Fruit fly (Drosophila melanogaster) whole organism, embryonic: ENCODE results near the gene CG31431.

Experiments
- Atf-2 ChIP-seq: fragments of 200-800 bp; sonication (Bioruptor generic); optimal IDR thresholded peaks from 2 replicates; lab custom pipeline; 2016; ENCODE audit warnings: missing biosample characterization, missing genetic modification characterization
- CG10959 ChIP-seq: fragments of 200-800 bp; sonication (Bioruptor generic); IDR thresholded peaks from 2 replicates; pipeline ENCODE4 v1.3.6; 2022; ENCODE audit warnings: missing biosample characterization, missing genetic modification characterization
- CG11093 ChIP-seq: fragments of 200-800 bp; sonication (Bioruptor generic); IDR thresholded peaks from 3 replicates; pipeline ENCODE4 v1.3.6; 2022; ENCODE audit warnings: missing biosample characterization, missing genetic modification characterization
- CG12236 ChIP-seq: fragments of 200-800 bp; sonication (Bioruptor generic); optimal IDR thresholded peaks from 2 replicates; lab custom pipeline; 2016; ENCODE audit warnings: missing biosample characterization, missing genetic modification characterization
- CG15514 ChIP-seq: fragments of 200-800 bp; sonication (Bioruptor generic); optimal IDR thresholded peaks from 3 replicates; lab custom pipeline; 2017; ENCODE audit warnings: missing biosample characterization, missing genetic modification characterization, mild to moderate bottlenecking, moderate library complexity, missing genetic modification reagents
- CG1603 ChIP-seq: fragments of 200-800 bp; sonication (Bioruptor generic); optimal IDR thresholded peaks from 2 replicates; lab custom pipeline; 2019; ENCODE audit warnings: missing biosample characterization, mild to moderate bottlenecking, missing genetic modification characterization, moderate library complexity
- CG16779 ChIP-seq: fragments of 200-800 bp; sonication (Bioruptor generic); IDR thresholded peaks from 2 replicates; pipeline ENCODE4 v1.3.6; 2022; ENCODE audit warnings: missing biosample characterization, missing genetic modification characterization
- CG16813 ChIP-seq: fragments of 200-800 bp; sonication (Bioruptor generic); IDR thresholded peaks from 3 replicates; pipeline ENCODE4 v1.3.6; 2022; ENCODE audit warnings: missing biosample characterization, missing genetic modification characterization; ENCODE audit not compliant: partially characterized antibody
- CG18764 ChIP-seq: fragments of 200-800 bp; sonication (Bioruptor generic); optimal IDR thresholded peaks from 3 replicates; lab custom pipeline; 2016; ENCODE audit warnings: missing biosample characterization, missing genetic modification characterization
- CG2120 ChIP-seq: fragments of 200-800 bp; sonication (Bioruptor generic); optimal IDR thresholded peaks from 3 replicates; lab custom pipeline; 2016; ENCODE audit warnings: missing biosample characterization, missing genetic modification characterization
- CG2129 ChIP-seq: fragments of 200-800 bp; sonication (Bioruptor generic); IDR thresholded peaks from 2 replicates; pipeline ENCODE4 v1.3.6; 2022; ENCODE audit warnings: missing biosample characterization, missing genetic modification characterization; ENCODE audit not compliant: partially characterized antibody
- CG2712 ChIP-seq: fragments of 200-800 bp; optimal IDR thresholded peaks from 3 replicates; lab custom pipeline; 2019; ENCODE audit warnings: missing biosample characterization, mild to moderate bottlenecking, missing genetic modification characterization, moderate library complexity
- CG34224 ChIP-seq: fragments of 200-800 bp; sonication (Bioruptor generic); IDR thresholded peaks from 3 replicates; pipeline ENCODE4 v1.3.6; 2022; ENCODE audit warnings: missing biosample characterization, missing genetic modification characterization; ENCODE audit not compliant: partially characterized antibody
- CG4282 ChIP-seq: fragments of 200-800 bp; sonication (Bioruptor generic); optimal IDR thresholded peaks from 2 replicates; lab custom pipeline; 2016; ENCODE audit warnings: missing biosample characterization, missing genetic modification characterization
- CG4404 ChIP-seq: fragments of 200-800 bp; sonication (Bioruptor generic); IDR thresholded peaks from 2 replicates; pipeline ENCODE4 v1.3.6; 2022; ENCODE audit warnings: missing biosample characterization, missing genetic modification characterization
- CG5180 ChIP-seq: fragments of 200-800 bp; sonication (Bioruptor generic); optimal IDR thresholded peaks from 3 replicates; lab custom pipeline; 2017; ENCODE audit warnings: missing biosample characterization, missing genetic modification characterization, mild to moderate bottlenecking, moderate library complexity, missing genetic modification reagents
- CG6272 ChIP-seq: fragments of 200-800 bp; sonication (Bioruptor generic); IDR thresholded peaks from 2 replicates; pipeline ENCODE4 v1.3.6; 2022; ENCODE audit warnings: missing biosample characterization, missing genetic modification characterization
- CG7963 ChIP-seq: fragments of 200-800 bp; sonication (Bioruptor generic); IDR thresholded peaks from 3 replicates; pipeline ENCODE4 v1.3.6; 2022; ENCODE audit warnings: missing biosample characterization, missing genetic modification characterization; ENCODE audit not compliant: partially characterized antibody
- Chrac-16 ChIP-seq: fragments of 200-800 bp; sonication (Bioruptor generic); optimal IDR thresholded peaks from 3 replicates; lab custom pipeline; 2016; ENCODE audit warnings: missing biosample characterization, missing genetic modification characterization
- Dek ChIP-seq: fragments of 200-800 bp; sonication (Bioruptor generic); optimal IDR thresholded peaks from 3 replicates; lab custom pipeline; 2019; ENCODE audit warnings: missing biosample characterization, mild to moderate bottlenecking, missing genetic modification characterization, moderate library complexity
- Gsc ChIP-seq: fragments of 200-800 bp; sonication (Bioruptor generic); IDR thresholded peaks from 2 replicates; pipeline ENCODE4 v1.3.6; 2022; ENCODE audit warnings: missing biosample characterization, missing genetic modification characterization
- H15 ChIP-seq: fragments of 200-800 bp; sonication (Bioruptor generic); IDR thresholded peaks from 3 replicates; pipeline ENCODE4 v1.3.6; 2022; ENCODE audit warnings: missing biosample characterization, missing genetic modification characterization
- HLHmδ ChIP-seq: fragments of 200-800 bp; sonication (Bioruptor generic); optimal IDR thresholded peaks from 2 replicates; lab custom pipeline; 2018; ENCODE audit warnings: missing biosample characterization, mild to moderate bottlenecking, missing genetic modification characterization, moderate library complexity
- Kr ChIP-seq: fragments of 200-800 bp; sonication (Bioruptor generic); optimal IDR thresholded peaks from 2 replicates; lab custom pipeline; 2017; ENCODE audit warnings: missing biosample characterization, mild to moderate bottlenecking, missing genetic modification characterization
- Lhr ChIP-seq: fragments of 200-800 bp; sonication (Bioruptor generic); optimal IDR thresholded peaks from 3 replicates; lab custom pipeline; 2017; ENCODE audit warnings: mild to moderate bottlenecking, missing biosample characterization, missing genetic modification reagents, missing genetic modification characterization
- Max ChIP-seq: fragments of 200-800 bp; sonication (Bioruptor generic); optimal IDR thresholded peaks from 2 replicates; lab custom pipeline; 2016; ENCODE audit warnings: missing biosample characterization, mild to moderate bottlenecking, missing genetic modification characterization
- NC2α ChIP-seq: fragments of 200-800 bp; sonication (Bioruptor generic); optimal IDR thresholded peaks from 2 replicates; lab custom pipeline; 2016; ENCODE audit warnings: missing biosample characterization, missing genetic modification characterization
- Ravus ChIP-seq: fragments of 200-800 bp; sonication (Bioruptor generic); IDR thresholded peaks from 2 replicates; pipeline ENCODE4 v1.3.6; 2022; ENCODE audit warnings: missing biosample characterization, missing genetic modification characterization
- Rfx ChIP-seq: fragments of 200-800 bp; sonication (Bioruptor generic); IDR thresholded peaks from 2 replicates; pipeline ENCODE4 v1.3.6; 2022; ENCODE audit warnings: missing biosample characterization, missing genetic modification characterization
- Trl ChIP-seq, 3 experiments: fragments of >200 bp in 2 of 3; fragments of 200-800 bp in 1 of 3; sonication (Bioruptor generic) in 1 of 3; optimal IDR thresholded peaks; 2 replicates in 1 of 3; 3 replicates in 2 of 3; lab custom pipeline; 2016 to 2017; ENCODE audit warnings: missing biosample characterization in 1 of 3, missing genetic modification characterization in 1 of 3
- bbx ChIP-seq: fragments of 200-800 bp; sonication (Bioruptor generic); IDR thresholded peaks from 2 replicates; pipeline ENCODE4 v1.3.6; 2022; ENCODE audit warnings: missing biosample characterization, missing genetic modification characterization; ENCODE audit not compliant: partially characterized antibody
- cato ChIP-seq: fragments of 200-800 bp; sonication (Bioruptor generic); optimal IDR thresholded peaks from 2 replicates; lab custom pipeline; 2016; ENCODE audit warnings: missing biosample characterization, missing genetic modification characterization, borderline replicate concordance
- caup ChIP-seq: fragments of 200-800 bp; sonication (Bioruptor generic); optimal IDR thresholded peaks from 3 replicates; lab custom pipeline; 2017; ENCODE audit warnings: missing biosample characterization, mild to moderate bottlenecking, missing genetic modification characterization, moderate library complexity; ENCODE audit not compliant: severe bottlenecking
- dmrt11E ChIP-seq: fragments of 200-800 bp; sonication (Bioruptor generic); optimal IDR thresholded peaks from 3 replicates; lab custom pipeline; 2018; ENCODE audit warnings: missing biosample characterization, mild to moderate bottlenecking, missing genetic modification characterization, moderate library complexity
- esg ChIP-seq: fragments of 200-800 bp; sonication (Bioruptor generic); conservative IDR thresholded peaks from 2 replicates; pipeline ENCODE4 v1.3.6; 2022; ENCODE audit warnings: missing biosample characterization, missing genetic modification characterization
- eve ChIP-seq, 2 experiments: fragments of >200 bp; optimal IDR thresholded peaks; 2 replicates each; lab custom pipeline; 2017; ENCODE audit warnings: missing biosample characterization in 2 of 2, missing genetic modification characterization in 2 of 2
- inv ChIP-seq: fragments of 200-800 bp; sonication (Bioruptor generic); IDR thresholded peaks from 2 replicates; pipeline ENCODE4 v1.3.6; 2022; ENCODE audit warnings: missing biosample characterization, missing genetic modification characterization; ENCODE audit not compliant: partially characterized antibody
- lilli ChIP-seq: fragments of 200-800 bp; sonication (Bioruptor generic); optimal IDR thresholded peaks from 3 replicates; lab custom pipeline; 2016; ENCODE audit warnings: missing biosample characterization, missing genetic modification characterization
- lola ChIP-seq, 3 experiments: fragments of >200 bp in 2 of 3; fragments of 200-800 bp in 1 of 3; sonication (Bioruptor generic) in 1 of 3; optimal IDR thresholded peaks; 2 replicates each; lab custom pipeline; 2017 to 2019; ENCODE audit warnings: missing biosample characterization in 3 of 3, missing genetic modification characterization in 3 of 3, mild to moderate bottlenecking in 1 of 3, moderate library complexity in 1 of 3
- nerfin-2 ChIP-seq: fragments of 200-800 bp; sonication (Bioruptor generic); IDR thresholded peaks from 2 replicates; pipeline ENCODE4 v1.3.6; 2022; ENCODE audit warnings: missing biosample characterization, missing genetic modification characterization; ENCODE audit not compliant: partially characterized antibody
- org-1 ChIP-seq: fragments of 200-800 bp; sonication (Bioruptor generic); optimal IDR thresholded peaks from 2 replicates; lab custom pipeline; 2017; ENCODE audit warnings: missing biosample characterization, missing genetic modification characterization
- psq ChIP-seq: fragments of 200-800 bp; sonication (Bioruptor generic); optimal IDR thresholded peaks from 2 replicates; lab custom pipeline; 2017; ENCODE audit warnings: missing biosample characterization, missing genetic modification characterization
- pum ChIP-seq: fragments of 200-800 bp; sonication (Bioruptor generic); optimal IDR thresholded peaks from 2 replicates; lab custom pipeline; 2016; ENCODE audit warnings: missing biosample characterization, missing genetic modification characterization
- sens-2 ChIP-seq: fragments of 200-800 bp; sonication (Bioruptor generic); IDR thresholded peaks from 2 replicates; pipeline ENCODE4 v1.3.6; 2022; ENCODE audit warnings: missing biosample characterization, missing genetic modification characterization
- toy ChIP-seq: fragments of 200-800 bp; sonication (Bioruptor generic); IDR thresholded peaks from 2 replicates; pipeline ENCODE4 v1.3.6; 2022; ENCODE audit warnings: missing biosample characterization, missing genetic modification characterization
- trem ChIP-seq: fragments of 200-800 bp; optimal IDR thresholded peaks from 3 replicates; lab custom pipeline; 2019; ENCODE audit warnings: missing biosample characterization, mild to moderate bottlenecking, missing genetic modification characterization, moderate library complexity
- tup ChIP-seq: fragments of 200-800 bp; sonication (Bioruptor generic); optimal IDR thresholded peaks from 2 replicates; lab custom pipeline; 2016; ENCODE audit warnings: missing biosample characterization, mild to moderate bottlenecking, missing genetic modification characterization, moderate library complexity
- twi ChIP-seq: fragments of 200-800 bp; optimal IDR thresholded peaks from 2 replicates; lab custom pipeline; 2019; ENCODE audit warnings: missing biosample characterization, mild to moderate bottlenecking, missing genetic modification characterization, moderate library complexity
- unpg ChIP-seq: fragments of 200-800 bp; sonication (Bioruptor generic); optimal IDR thresholded peaks from 3 replicates; lab custom pipeline; 2018; ENCODE audit warnings: missing biosample characterization, mild to moderate bottlenecking, missing genetic modification characterization, moderate library complexity
- yki ChIP-seq: fragments of >200 bp; optimal IDR thresholded peaks from 3 replicates; lab custom pipeline; 2018

CG31431 gene

dm6 chr3R:21859509-21859908, 11.0 kb upstream of the CG31431 start (continued):
- TF ChIP-seq Atf-2 (peak; percentile 39), CG12236 (GFP tag; lab: Kevin White, UChicago) (peak; percentile 47), Ravus (GFP tag; lab: Robert Waterston, UW) (no peak), CG18764 (GFP tag; lab: Kevin White, UChicago) (no peak), CG5180 (GFP tag; lab: Kevin White, UChicago) (no peak), CG2712 (tag; lab: Kevin White, UChicago) (peak; percentile 80), pum (GFP tag; lab: Kevin White, UChicago) (peak; percentile 26), inv (GFP tag; lab: Robert Waterston, UW) (no peak), bbx (GFP tag; lab: Robert Waterston, UW) (no peak), unpg (GFP tag; lab: Kevin White, UChicago) (peak; percentile 57), eve (GFP tag; optimal IDR thresholded peaks at IDR 0.05; lab: Kevin White, UChicago) (peak in 1 of 2 experiments; percentile 70), trem (tag; lab: Kevin White, UChicago) (peak; percentile 46), CG15514 (GFP tag; lab: Kevin White, UChicago) (no peak), HLHmδ (GFP tag; lab: Kevin White, UChicago) (no peak), CG16813 (no peak), Gsc (GFP tag; lab: Robert Waterston, UW) (no peak), H15 (GFP tag; lab: Robert Waterston, UW) (no peak; the same call in 2 of the 3 replicates), lola (GFP tag; optimal IDR thresholded peaks at IDR 0.05; lab: Kevin White, UChicago) (peak in 1 of 3 experiments; percentile 75), esg (GFP tag; lab: Robert Waterston, UW) (no peak; the same call in 1 of the 2 replicates), CG4282 (no peak), Rfx (no peak), tup (GFP tag; lab: Kevin White, UChicago) (no peak), CG2120 (GFP tag; lab: Kevin White, UChicago) (no peak), yki (lab: Kevin White, UChicago) (no peak), twi (peak; percentile 24), sens-2 (GFP tag; lab: Robert Waterston, UW) (peak; percentile 71), CG34224 (GFP tag; lab: Robert Waterston, UW) (no peak), CG6272 (GFP tag; lab: Robert Waterston, UW) (no peak), Max (peak; percentile 19), CG7963 (GFP tag; lab: Robert Waterston, UW) (no peak), nerfin-2 (GFP tag; lab: Robert Waterston, UW) (no peak), CG1603 (tag; lab: Kevin White, UChicago) (peak; percentile 49), CG2129 (GFP tag; lab: Robert Waterston, UW) (no peak), dmrt11E (tag; lab: Kevin White, UChicago) (peak; percentile 85), CG10959 (GFP tag; lab: Robert Waterston, UW) (peak; percentile 36), CG11093 (GFP tag; lab: Robert Waterston, UW) (no peak), Kr (GFP tag; lab: Kevin White, UChicago) (no peak), Dek (no peak), Lhr (GFP tag; lab: Kevin White, UChicago) (peak; percentile 8), psq (no peak), CG4404 (GFP tag; lab: Robert Waterston, UW) (peak; percentile 50), toy (no peak), Trl (optimal IDR thresholded peaks at IDR 0.05; lab: Kevin White, UChicago) (no peak), Trl (GFP tag; optimal IDR thresholded peaks at IDR 0.05; lab: Kevin White, UChicago) (no peak), NC2α (GFP tag; lab: Kevin White, UChicago) (no peak), caup (no peak), lilli (GFP tag; lab: Kevin White, UChicago) (peak; percentile 51), CG16779 (GFP tag; lab: Robert Waterston, UW) (no peak), Chrac-16 (GFP tag; lab: Kevin White, UChicago) (peak; percentile 51), org-1 (GFP tag; lab: Kevin White, UChicago) (peak; percentile 2), cato (GFP tag; lab: Kevin White, UChicago) (no peak)
